Fruit fly (Drosophila melanogaster) whole organism, embryonic: ENCODE measurements around the gene CG9672.

Source experiments
- Ada2b ChIP-seq: fragments of 200-800 bp; sonication (Bioruptor generic); IDR thresholded peaks from 2 replicates; pipeline ENCODE4 v1.3.6; 2022; ENCODE audit warnings: missing biosample characterization, missing genetic modification characterization
- Asciz ChIP-seq: fragments of 200-800 bp; sonication (Bioruptor generic); optimal IDR thresholded peaks from 2 replicates; lab custom pipeline; 2017; ENCODE audit warnings: missing biosample characterization, mild to moderate bottlenecking, missing genetic modification characterization, missing genetic modification reagents
- B-H2 ChIP-seq: fragments of 200-800 bp; sonication (Bioruptor generic); optimal IDR thresholded peaks from 2 replicates; lab custom pipeline; 2018; ENCODE audit warnings: missing biosample characterization, mild to moderate bottlenecking, missing genetic modification characterization
- Bgb ChIP-seq: fragments of 200-800 bp; sonication (Bioruptor generic); IDR thresholded peaks from 2 replicates; pipeline ENCODE4 v1.3.6; 2022; ENCODE audit warnings: missing biosample characterization, missing genetic modification characterization; ENCODE audit not compliant: partially characterized antibody
- CG10274 ChIP-seq: fragments of 200-800 bp; sonication (Bioruptor generic); optimal IDR thresholded peaks from 3 replicates; lab custom pipeline; 2017; ENCODE audit warnings: missing biosample characterization, mild to moderate bottlenecking, missing genetic modification characterization
- CG10959 ChIP-seq: fragments of 200-800 bp; sonication (Bioruptor generic); IDR thresholded peaks from 2 replicates; pipeline ENCODE4 v1.3.6; 2022; ENCODE audit warnings: missing biosample characterization, missing genetic modification characterization
- CG11085 ChIP-seq: fragments of 200-800 bp; sonication (Bioruptor generic); IDR thresholded peaks from 2 replicates; pipeline ENCODE4 v1.3.6; 2022; ENCODE audit warnings: missing biosample characterization, missing genetic modification characterization
- CG12769 ChIP-seq: fragments of 200-800 bp; sonication (Bioruptor generic); optimal IDR thresholded peaks from 2 replicates; lab custom pipeline; 2019; ENCODE audit warnings: missing biosample characterization, mild to moderate bottlenecking, missing genetic modification characterization, moderate library complexity
- CG14050 ChIP-seq: fragments of 200-800 bp; sonication (Bioruptor generic); IDR thresholded peaks from 3 replicates; pipeline ENCODE4 v1.3.6; 2022; ENCODE audit warnings: missing biosample characterization, missing genetic modification characterization
- CG17186 ChIP-seq: fragments of 200-800 bp; sonication (Bioruptor generic); optimal IDR thresholded peaks from 3 replicates; lab custom pipeline; 2017; ENCODE audit warnings: missing biosample characterization, missing genetic modification reagents, missing genetic modification characterization
- CG18011 ChIP-seq: fragments of 200-800 bp; sonication (Bioruptor generic); optimal IDR thresholded peaks from 2 replicates; lab custom pipeline; 2017; ENCODE audit warnings: missing biosample characterization, missing genetic modification characterization, mild to moderate bottlenecking, moderate library complexity, missing genotype
- CG2199 ChIP-seq: fragments of 200-800 bp; sonication (Bioruptor generic); IDR thresholded peaks from 3 replicates; pipeline ENCODE4 v1.3.6; 2022; ENCODE audit warnings: missing biosample characterization, missing genetic modification characterization
- CG3163 ChIP-seq: fragments of 200-800 bp; sonication (Bioruptor generic); optimal IDR thresholded peaks from 3 replicates; lab custom pipeline; 2016; ENCODE audit warnings: missing biosample characterization, missing genetic modification characterization
- CG33557 ChIP-seq: fragments of 200-800 bp; sonication (Bioruptor generic); optimal IDR thresholded peaks from 2 replicates; lab custom pipeline; 2019; ENCODE audit warnings: missing biosample characterization, mild to moderate bottlenecking, missing genetic modification characterization, moderate library complexity
- CG3726 ChIP-seq: fragments of 200-800 bp; sonication (Bioruptor generic); IDR thresholded peaks from 3 replicates; pipeline ENCODE4, ENCODE4 v1.3.6; 2022; ENCODE audit warnings: missing biosample characterization, missing genetic modification characterization
- CG4730 ChIP-seq: fragments of 200-800 bp; sonication (Bioruptor generic); IDR thresholded peaks from 2 replicates; pipeline ENCODE4 v1.3.6; 2022; ENCODE audit warnings: missing biosample characterization, missing genetic modification characterization
- CG5953 ChIP-seq: fragments of 200-800 bp; sonication (Bioruptor generic); IDR thresholded peaks from 2 replicates; pipeline ENCODE4 v1.3.6; 2022; ENCODE audit warnings: missing biosample characterization, missing genetic modification characterization
- CG6765 ChIP-seq: fragments of 200-800 bp; sonication (Bioruptor generic); optimal IDR thresholded peaks from 3 replicates; lab custom pipeline; 2017; ENCODE audit warnings: missing biosample characterization, mild to moderate bottlenecking, missing genetic modification characterization
- CG6813 ChIP-seq: fragments of 200-800 bp; sonication (Bioruptor generic); optimal IDR thresholded peaks from 2 replicates; lab custom pipeline; 2017; ENCODE audit warnings: missing biosample characterization, missing genetic modification characterization, mild to moderate bottlenecking, moderate library complexity, missing genetic modification reagents
- CG7987 ChIP-seq: fragments of 200-800 bp; sonication (Bioruptor generic); optimal IDR thresholded peaks from 2 replicates; lab custom pipeline; 2018; ENCODE audit warnings: missing biosample characterization, mild to moderate bottlenecking, missing genetic modification characterization, moderate library complexity
- CG8089 ChIP-seq: fragments of 200-800 bp; sonication (Bioruptor generic); optimal IDR thresholded peaks from 3 replicates; lab custom pipeline; 2016; ENCODE audit warnings: missing biosample characterization, missing genetic modification characterization
- CG8359 ChIP-seq: fragments of 200-800 bp; sonication (Bioruptor generic); optimal IDR thresholded peaks from 2 replicates; lab custom pipeline; 2017; ENCODE audit warnings: missing biosample characterization, mild to moderate bottlenecking, missing genetic modification characterization, borderline replicate concordance
- CG8765 ChIP-seq: fragments of 200-800 bp; sonication (Bioruptor generic); IDR thresholded peaks from 2 replicates; pipeline ENCODE4 v1.3.6; 2022; ENCODE audit warnings: missing biosample characterization, missing genetic modification characterization
- CoRest ChIP-seq: fragments of 200-800 bp; sonication (Bioruptor generic); optimal IDR thresholded peaks from 3 replicates; lab custom pipeline; 2018; ENCODE audit warnings: missing biosample characterization, mild to moderate bottlenecking, missing genetic modification characterization, moderate library complexity
- CrebB ChIP-seq: fragments of 200-800 bp; sonication (Bioruptor generic); optimal IDR thresholded peaks from 3 replicates; lab custom pipeline; 2018; ENCODE audit warnings: missing biosample characterization, mild to moderate bottlenecking, missing genetic modification characterization
- E2f1 ChIP-seq: fragments of 200-800 bp; sonication (Bioruptor generic); IDR thresholded peaks from 2 replicates; pipeline ENCODE4 v1.3.6; 2022; ENCODE audit warnings: missing biosample characterization, missing genetic modification characterization
- HLHmδ ChIP-seq: fragments of 200-800 bp; sonication (Bioruptor generic); optimal IDR thresholded peaks from 2 replicates; lab custom pipeline; 2018; ENCODE audit warnings: missing biosample characterization, mild to moderate bottlenecking, missing genetic modification characterization, moderate library complexity
- Mrtf ChIP-seq: fragments of 200-800 bp; sonication (Bioruptor generic); IDR thresholded peaks from 3 replicates; pipeline ENCODE4 v1.3.6; 2022; ENCODE audit warnings: missing biosample characterization, missing genetic modification characterization
- NfI ChIP-seq: fragments of 200-800 bp; sonication (Bioruptor generic); optimal IDR thresholded peaks from 3 replicates; lab custom pipeline; 2018; ENCODE audit warnings: missing biosample characterization, mild to moderate bottlenecking, missing genetic modification characterization, moderate library complexity
- Six4 ChIP-seq: fragments of 200-800 bp; sonication (Bioruptor generic); optimal IDR thresholded peaks from 2 replicates; lab custom pipeline; 2016; ENCODE audit warnings: missing biosample characterization, missing genetic modification characterization
- Spps ChIP-seq: fragments of 200-800 bp; sonication (Bioruptor generic); optimal IDR thresholded peaks from 2 replicates; lab custom pipeline; 2018; ENCODE audit warnings: missing biosample characterization, mild to moderate bottlenecking, missing genetic modification characterization
- br ChIP-seq: fragments of >200 bp; optimal IDR thresholded peaks from 2 replicates; lab custom pipeline; 2017
- cato ChIP-seq: fragments of 200-800 bp; sonication (Bioruptor generic); optimal IDR thresholded peaks from 2 replicates; lab custom pipeline; 2016; ENCODE audit warnings: missing biosample characterization, missing genetic modification characterization, borderline replicate concordance
- chm ChIP-seq: fragments of 200-800 bp; sonication (Bioruptor generic); IDR thresholded peaks from 2 replicates; pipeline ENCODE4 v1.3.6; 2022; ENCODE audit warnings: missing biosample characterization, missing genetic modification characterization
- corto ChIP-seq: fragments of 200-800 bp; sonication (Bioruptor generic); optimal IDR thresholded peaks from 2 replicates; lab custom pipeline; 2016; ENCODE audit warnings: missing biosample characterization, mild to moderate bottlenecking, missing genetic modification characterization, moderate library complexity
- crp ChIP-seq, 2 experiments: fragments of 200-800 bp; sonication (Bioruptor generic); optimal IDR thresholded peaks; 2 replicates in 1 of 2; 3 replicates in 1 of 2; lab custom pipeline; 2017; ENCODE audit warnings: missing biosample characterization in 2 of 2, missing genetic modification characterization in 2 of 2, mild to moderate bottlenecking in 1 of 2, moderate library complexity in 1 of 2
- dm ChIP-seq: fragments of 200-800 bp; sonication (Bioruptor generic); optimal IDR thresholded peaks from 3 replicates; lab custom pipeline; 2016; ENCODE audit warnings: missing biosample characterization, missing genetic modification characterization
- emc ChIP-seq: fragments of 200-800 bp; sonication (Bioruptor generic); optimal IDR thresholded peaks from 2 replicates; lab custom pipeline; 2016; ENCODE audit warnings: missing biosample characterization, missing genetic modification characterization
- fu2 ChIP-seq: fragments of 200-800 bp; sonication (Bioruptor generic); optimal IDR thresholded peaks from 2 replicates; lab custom pipeline; 2016; ENCODE audit warnings: missing biosample characterization, missing genetic modification characterization
- gt ChIP-seq: fragments of 200-800 bp; sonication (Bioruptor generic); IDR thresholded peaks from 2 replicates; pipeline ENCODE4 v1.3.6; 2022; ENCODE audit warnings: missing biosample characterization, missing genetic modification characterization
- her ChIP-seq: fragments of 200-800 bp; sonication (Bioruptor generic); optimal IDR thresholded peaks from 2 replicates; lab custom pipeline; 2016; ENCODE audit warnings: missing biosample characterization, missing genetic modification characterization
- mam ChIP-seq: fragments of 200-800 bp; sonication (Bioruptor generic); optimal IDR thresholded peaks from 3 replicates; lab custom pipeline; 2016; ENCODE audit warnings: missing biosample characterization, missing genetic modification characterization
- mirr ChIP-seq: fragments of 200-800 bp; sonication (Bioruptor generic); optimal IDR thresholded peaks from 3 replicates; lab custom pipeline; 2018; ENCODE audit warnings: missing biosample characterization, mild to moderate bottlenecking, missing genetic modification characterization
- onecut ChIP-seq: fragments of 200-800 bp; sonication (Bioruptor generic); IDR thresholded peaks from 2 replicates; pipeline ENCODE4 v1.3.6; 2022; ENCODE audit warnings: missing biosample characterization, missing genetic modification characterization
- psq ChIP-seq: fragments of 200-800 bp; sonication (Bioruptor generic); optimal IDR thresholded peaks from 2 replicates; lab custom pipeline; 2017; ENCODE audit warnings: missing biosample characterization, missing genetic modification characterization
- repo ChIP-seq: fragments of 200-800 bp; sonication (Bioruptor generic); optimal IDR thresholded peaks from 2 replicates; lab custom pipeline; 2016; ENCODE audit warnings: missing biosample characterization, missing genetic modification characterization
- rib ChIP-seq: fragments of 200-800 bp; sonication (Bioruptor generic); IDR thresholded peaks from 2 replicates; pipeline ENCODE4 v1.3.6; 2022; ENCODE audit warnings: missing biosample characterization, missing genetic modification characterization
- so ChIP-seq: fragments of 200-800 bp; sonication (Bioruptor generic); IDR thresholded peaks from 3 replicates; pipeline ENCODE4 v1.3.6; 2022; ENCODE audit warnings: missing biosample characterization, missing genetic modification characterization
- twi ChIP-seq: fragments of 200-800 bp; optimal IDR thresholded peaks from 2 replicates; lab custom pipeline; 2019; ENCODE audit warnings: missing biosample characterization, mild to moderate bottlenecking, missing genetic modification characterization, moderate library complexity
- tx ChIP-seq: fragments of 200-800 bp; sonication (Bioruptor generic); optimal IDR thresholded peaks from 2 replicates; lab custom pipeline; 2016; ENCODE audit warnings: missing biosample characterization, missing genetic modification characterization

Gene CG9672

DNA sequence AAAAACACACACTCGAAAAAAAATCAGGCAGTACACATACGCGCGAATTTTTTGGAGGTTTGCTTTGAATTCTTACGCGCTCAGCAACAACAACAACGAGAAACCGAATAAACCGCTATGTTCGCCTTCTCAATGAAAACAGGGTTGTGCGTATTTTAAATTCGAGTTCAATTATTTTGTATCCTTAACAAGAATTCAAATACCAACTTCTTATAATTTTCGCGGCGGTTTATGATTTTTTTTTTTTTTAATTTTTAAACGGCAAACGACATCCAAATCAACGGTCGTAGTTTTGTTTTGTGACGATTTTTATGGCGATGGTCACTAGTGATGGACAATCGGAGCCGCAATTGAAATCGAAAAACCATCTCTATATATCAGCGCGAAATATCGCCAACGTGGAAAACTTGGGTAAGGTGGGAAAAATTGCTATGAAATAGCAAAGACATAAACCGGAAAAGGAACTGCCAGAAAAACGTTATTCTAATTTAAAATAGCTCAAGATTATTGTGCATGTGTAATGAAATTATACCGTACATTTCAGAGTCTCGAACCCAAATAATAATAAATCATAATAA is 45.0 kb upstream of the CG9672 start, which contains the start of gene goe (continued):
- TF ChIP-seq emc (GFP tag; lab: Kevin White, UChicago) = peak; percentile 59
- TF ChIP-seq CG8359 (GFP tag; lab: Kevin White, UChicago) = no peak
- TF ChIP-seq mirr (GFP tag; lab: Kevin White, UChicago) = peak; percentile 70
- TF ChIP-seq twi = peak; percentile 63
- TF ChIP-seq CrebB = peak; percentile 83
- peak; percentile 69 for TF ChIP-seq repo
- TF ChIP-seq br (lab: Kevin White, UChicago) = no peak
- 0 out of 3 replicates have a peak, but pooled peaks have one; percentile 28 for TF ChIP-seq CG3726 (GFP tag; lab: Robert Waterston, UW)
- TF ChIP-seq onecut (GFP tag; lab: Robert Waterston, UW) = peak; percentile 50
- TF ChIP-seq HLHmδ (GFP tag; lab: Kevin White, UChicago) = no peak
- TF ChIP-seq chm (GFP tag; lab: Robert Waterston, UW) = peak; percentile 88
- peak; percentile 79 for TF ChIP-seq her (GFP tag; lab: Kevin White, UChicago)
- peak; percentile 76 for TF ChIP-seq E2f1 (GFP tag; lab: Robert Waterston, UW)
- peak; percentile 81 for TF ChIP-seq CG2199
- peak; percentile 58 for TF ChIP-seq Asciz
- TF ChIP-seq cato (GFP tag; lab: Kevin White, UChicago) = peak; percentile 29
- TF ChIP-seq B-H2 (GFP tag; lab: Kevin White, UChicago) = peak; percentile 74
- TF ChIP-seq Six4 (GFP tag; lab: Kevin White, UChicago) = peak; percentile 40
- TF ChIP-seq mam (GFP tag; lab: Kevin White, UChicago) = peak; percentile 89
- TF ChIP-seq CG7987 (GFP tag; lab: Kevin White, UChicago) = peak; percentile 83
- TF ChIP-seq CG6813 (GFP tag; lab: Kevin White, UChicago) = peak; percentile 76
- TF ChIP-seq so (GFP tag; lab: Robert Waterston, UW) = peak; percentile 66; the same call in 2 of the 3 replicates
- peak; percentile 82 for TF ChIP-seq CoRest (tag; lab: Kevin White, UChicago)
- peak; percentile 22; the same call in 1 of the 2 replicates for TF ChIP-seq gt (GFP tag; lab: Robert Waterston, UW)
- TF ChIP-seq CG33557 = peak; percentile 65
- TF ChIP-seq crp (GFP tag; optimal IDR thresholded peaks at IDR 0.05; lab: Kevin White, UChicago) = peak in 1 of 2 experiments; percentile 44
- TF ChIP-seq dm (GFP tag; lab: Kevin White, UChicago) = peak; percentile 87
- peak; percentile 65 for TF ChIP-seq CG18011 (GFP tag; lab: Kevin White, UChicago)
- peak; percentile 65 for TF ChIP-seq CG14050 (GFP tag; lab: Robert Waterston, UW)
- peak; percentile 90 for TF ChIP-seq NfI (GFP tag; lab: Kevin White, UChicago)
- TF ChIP-seq Mrtf (GFP tag; lab: Robert Waterston, UW) = peak; percentile 74
- peak; percentile 97 for TF ChIP-seq Bgb
- peak; percentile 52 for TF ChIP-seq psq
- TF ChIP-seq CG10959 (GFP tag; lab: Robert Waterston, UW) = peak; percentile 61
- peak; percentile 57 for TF ChIP-seq Ada2b
- TF ChIP-seq CG8089 = peak; percentile 62
- no peak; the same call in 1 of the 2 replicates for TF ChIP-seq rib (GFP tag; lab: Robert Waterston, UW)
- peak; percentile 40 for TF ChIP-seq CG5953 (GFP tag; lab: Robert Waterston, UW)
- TF ChIP-seq CG8765 (GFP tag; lab: Robert Waterston, UW) = peak; percentile 63
- TF ChIP-seq Spps (tag; lab: Kevin White, UChicago) = no peak
- TF ChIP-seq fu2 (GFP tag; lab: Kevin White, UChicago) = peak; percentile 87
- TF ChIP-seq CG4730 = peak; percentile 54
- peak; percentile 75 for TF ChIP-seq CG3163
- TF ChIP-seq CG10274 = peak; percentile 19
- TF ChIP-seq CG6765 (GFP tag; lab: Kevin White, UChicago) = peak; percentile 76
- TF ChIP-seq CG11085 (GFP tag; lab: Robert Waterston, UW) = peak; percentile 86
- TF ChIP-seq corto (GFP tag; lab: Kevin White, UChicago) = peak; percentile 41
- peak; percentile 78 for TF ChIP-seq CG17186 (GFP tag; lab: Kevin White, UChicago)
- TF ChIP-seq CG12769 (tag; lab: Kevin White, UChicago) = peak; percentile 81
- TF ChIP-seq tx (GFP tag; lab: Kevin White, UChicago) = peak; percentile 73
